Worm (Caenorhabditis elegans): ENCODE results near the gene nhr-34.

Gene nhr-34

DNA sequence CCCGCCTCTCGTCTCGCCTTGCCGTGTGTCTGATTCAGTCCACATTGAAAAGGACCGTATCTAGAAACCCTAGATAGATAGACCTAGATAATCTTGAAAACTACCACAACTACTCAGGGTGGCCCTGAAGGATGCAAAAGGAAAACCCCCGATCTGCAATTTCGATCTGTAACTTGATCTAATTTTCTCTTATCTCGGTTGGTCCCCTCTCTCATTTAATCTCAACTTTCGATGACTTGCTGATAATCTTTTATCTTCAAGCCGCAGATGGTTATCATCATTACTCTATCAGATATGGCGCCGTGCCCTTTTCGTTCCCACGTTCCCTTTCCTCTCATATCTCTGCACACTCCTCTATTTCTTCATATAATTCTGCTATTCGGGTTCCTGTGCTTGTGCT is 60.0 kb downstream of the nhr-34 start (continued):
- TF ChIP-seq nhr-237 (tag; optimal IDR thresholded peaks at IDR 0.05), result no peak
- no peak for TF ChIP-seq nhr-11 (tag; optimal IDR thresholded peaks at IDR 0.05)
- TF ChIP-seq sma-9 (GFP tag; optimal IDR thresholded peaks at IDR 0.05), result peak; percentile 94
- no peak for TF ChIP-seq sma-9 (tag; optimal IDR thresholded peaks at IDR 0.05)
- no peak for TF ChIP-seq lin-11 (tag; optimal IDR thresholded peaks at IDR 0.05)
- TF ChIP-seq Y55F3AM.14 (GFP tag; optimal IDR thresholded peaks at IDR 0.05), result no peak
- no peak for TF ChIP-seq snpc-4 (tag; optimal IDR thresholded peaks at IDR 0.05)
- TF ChIP-seq zag-1 (tag; optimal IDR thresholded peaks at IDR 0.05), result no peak
- TF ChIP-seq blmp-1 (tag; optimal IDR thresholded peaks at IDR 0.05; ENCODE audit: insufficient read depth), result peak; percentile 63
- TF ChIP-seq mdl-1 (tag; optimal IDR thresholded peaks at IDR 0.05), result no peak
- TF ChIP-seq nhr-25 (tag; optimal IDR thresholded peaks at IDR 0.05), result peak; percentile 84
- TF ChIP-seq nhr-129 (tag; optimal IDR thresholded peaks at IDR 0.05), result no peak
- no peak for TF ChIP-seq ceh-82 (tag; optimal IDR thresholded peaks at IDR 0.05)
- no peak for TF ChIP-seq R02D3.7 (tag; optimal IDR thresholded peaks at IDR 0.05)

ce11 chrIV:9614695-9615094 is 60.8 kb downstream of the nhr-34 start, which contains the start of gene elt-1:
Gene elt-1 (plus strand): TSS chrIV:9614995.
- TF ChIP-seq crh-2 (tag; optimal IDR thresholded peaks at IDR 0.05), result no peak
- TF ChIP-seq sem-4 (tag; optimal IDR thresholded peaks at IDR 0.05), result no peak
- TF ChIP-seq sma-9 (GFP tag; optimal IDR thresholded peaks at IDR 0.05), result no peak
- no peak for TF ChIP-seq sma-9 (tag; optimal IDR thresholded peaks at IDR 0.05)
